Worm (Caenorhabditis elegans) whole organism, dauer: ENCODE results near the gene Y57G7A.1.
"Not testable (repeated sequence)": the region's sequence is repeated elsewhere in the genome, so short reads cannot be mapped to it uniquely, and the experiment has no call there.

Experiments
- unc-62 ChIP-seq: sonication (generic microtip); optimal IDR thresholded peaks from 2 replicates; lab custom pipeline; 2017; ENCODE audit warnings: missing biosample characterization, missing genetic modification reagents, missing genetic modification characterization

Gene Y57G7A.1

DNA sequence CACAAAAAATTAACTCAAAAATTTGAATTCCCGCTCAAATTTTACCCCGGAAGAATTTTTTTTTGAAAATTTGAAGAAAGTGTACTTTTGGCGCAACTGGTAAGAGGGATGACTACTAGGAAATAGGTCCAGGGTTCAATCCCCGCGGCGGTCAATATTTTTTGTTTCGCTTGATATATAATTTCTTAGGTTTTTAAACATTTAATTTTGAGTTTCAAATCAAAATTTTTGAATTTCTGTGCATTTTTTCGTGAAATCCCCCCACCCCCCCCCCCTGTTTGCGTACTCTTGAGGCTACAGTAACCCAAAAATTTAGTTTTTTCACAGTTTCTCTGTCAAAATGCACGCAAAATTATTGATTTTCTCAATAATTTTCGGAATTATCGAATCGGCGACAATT, at the start of gene Y57G7A.1:
Gene Y57G7A.1, plus strand, starts transcription at position 301 of the 400 bp plus-strand sequence.
- no peak for TF ChIP-seq unc-62 (GFP tag; lab: Kevin White, UChicago)

DNA sequence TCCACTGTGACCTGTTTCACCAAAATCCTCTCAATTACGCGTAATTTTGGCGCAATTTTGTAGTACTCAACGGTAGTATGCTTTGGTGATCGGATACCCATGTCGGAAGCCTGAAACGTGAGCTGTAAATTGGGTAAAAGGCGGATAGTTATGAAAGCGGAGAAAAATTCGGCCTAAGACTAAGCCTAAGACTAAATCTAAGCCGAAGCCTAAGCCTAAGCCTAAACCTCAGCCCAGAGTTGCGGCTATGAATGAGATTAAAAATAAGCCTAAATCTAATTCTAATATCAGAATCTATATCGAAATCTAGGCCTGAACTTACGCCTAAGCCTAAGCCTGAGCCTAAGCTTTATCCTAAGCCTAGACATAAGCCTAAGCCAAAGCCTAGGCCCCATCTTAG, 46.0 kb upstream of the Y57G7A.1 start, which contains the start of gene lin-42:
Gene lin-42, minus strand, starts transcription at position 101 of the 400 bp plus-strand sequence.
- no peak for TF ChIP-seq unc-62 (GFP tag; lab: Kevin White, UChicago)

DNA sequence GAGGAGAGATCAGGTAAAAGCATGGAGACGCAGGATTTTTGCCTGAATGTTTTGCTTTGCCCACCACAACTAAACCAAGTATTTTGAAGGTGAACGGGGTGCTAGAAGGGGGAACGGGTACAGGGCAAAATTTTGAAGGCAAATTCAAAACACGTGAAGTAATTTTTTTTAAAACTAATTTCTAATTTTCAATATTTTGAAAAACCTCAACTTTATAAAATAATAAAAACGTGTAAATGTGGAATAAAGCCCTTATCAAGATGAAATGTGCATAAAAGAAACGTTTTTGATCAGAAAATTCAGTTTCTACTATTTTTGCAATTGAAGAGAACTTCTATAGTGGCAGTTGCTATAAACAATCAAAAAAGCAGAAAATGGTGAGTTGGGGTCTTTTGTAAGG, 42.6 kb upstream of the Y57G7A.1 start, which contains the start of gene clec-119:
Gene clec-119, plus strand, starts transcription at position 301 of the 400 bp plus-strand sequence.
- TF ChIP-seq unc-62 (GFP tag; lab: Kevin White, UChicago) = no peak

DNA sequence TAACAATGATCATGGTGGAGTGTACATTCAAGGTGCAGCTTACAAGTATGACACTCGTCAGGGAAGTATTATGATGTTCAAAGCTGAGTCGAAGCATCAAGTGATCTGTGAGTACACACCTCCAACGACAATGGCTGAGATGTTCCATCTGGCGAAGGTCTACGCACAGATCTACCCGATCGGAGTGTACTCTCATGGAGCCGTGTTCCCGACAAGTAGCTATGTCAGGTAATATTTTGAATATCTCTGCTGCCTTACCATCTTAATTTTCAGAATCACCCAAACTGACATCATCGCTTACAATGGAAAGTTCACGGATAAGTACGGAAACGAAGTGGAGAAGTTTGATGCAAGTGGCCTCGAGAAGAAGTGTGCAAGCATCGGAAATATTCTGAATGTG, 41.5 kb upstream of the Y57G7A.1 start:
- TF ChIP-seq unc-62 (GFP tag; lab: Kevin White, UChicago) = no peak

DNA sequence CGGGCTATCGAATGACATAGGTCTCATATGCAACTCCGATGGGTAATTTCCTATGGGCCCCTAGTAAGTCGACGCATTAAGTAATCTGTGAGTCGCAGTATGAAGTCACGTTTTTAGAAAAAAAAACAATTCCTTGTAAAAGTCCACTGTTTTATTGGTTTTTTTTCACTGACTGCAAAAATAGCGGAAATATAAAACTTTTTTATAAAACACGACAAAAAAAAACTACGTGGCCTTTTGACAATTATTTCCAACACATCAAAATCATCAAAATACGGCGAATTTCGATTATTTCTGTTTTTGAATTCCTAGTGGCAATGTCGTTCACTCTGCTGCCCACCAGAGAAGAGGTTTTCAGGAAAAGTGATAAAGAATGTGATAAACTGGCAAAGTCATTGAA, 39.6 kb upstream of the Y57G7A.1 start, which contains the start of gene clpr-2:
Gene clpr-2, plus strand, starts transcription at position 301 of the 400 bp plus-strand sequence.
- TF ChIP-seq unc-62 (GFP tag; lab: Kevin White, UChicago) = no peak

DNA sequence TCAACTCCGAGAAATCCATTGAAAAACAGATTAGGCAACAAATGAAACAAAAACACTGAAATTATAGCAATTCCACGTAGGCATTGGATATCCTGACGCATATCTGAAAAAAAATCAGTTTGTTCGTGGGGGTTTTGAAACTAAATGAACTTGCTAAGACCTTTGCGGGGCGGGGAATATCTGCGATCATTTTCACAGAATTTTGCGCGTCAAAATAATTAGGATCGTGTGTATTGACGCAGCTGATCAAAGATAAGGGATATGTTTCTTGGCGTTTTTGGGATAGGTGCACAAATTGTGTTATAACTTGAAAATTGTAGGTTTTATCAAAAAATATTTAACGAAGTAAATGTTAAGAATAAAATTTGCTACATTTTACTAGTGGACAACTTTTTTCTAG, 31.5 kb upstream of the Y57G7A.1 start, which contains the start of gene oac-30:
Gene oac-30, minus strand, starts transcription at position 101 of the 400 bp plus-strand sequence.
- no peak for TF ChIP-seq unc-62 (GFP tag; lab: Kevin White, UChicago)

DNA sequence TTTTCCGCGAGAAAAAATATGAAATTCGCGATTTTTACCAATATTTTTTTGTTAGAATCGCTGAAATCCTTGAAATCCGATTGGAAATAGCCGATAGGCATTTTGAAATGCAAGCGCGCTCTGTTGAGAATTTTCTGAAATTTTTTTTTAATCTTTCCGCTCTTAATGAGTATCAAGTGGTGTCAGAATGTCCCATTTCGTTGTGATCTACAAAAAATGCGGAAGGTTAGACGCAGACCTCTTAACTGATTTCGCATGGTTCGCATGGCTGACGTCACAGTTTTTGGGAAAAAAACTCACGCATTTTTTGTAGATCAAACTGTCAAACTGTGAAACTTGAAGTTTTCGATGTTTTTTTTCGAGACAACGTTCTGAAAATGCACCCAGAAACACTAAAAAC, 26.5 kb upstream of the Y57G7A.1 start, which contains the start of gene srw-66:
Gene srw-66, minus strand, starts transcription at position 101 of the 400 bp plus-strand sequence.
- TF ChIP-seq unc-62 (GFP tag; lab: Kevin White, UChicago) = no peak

DNA sequence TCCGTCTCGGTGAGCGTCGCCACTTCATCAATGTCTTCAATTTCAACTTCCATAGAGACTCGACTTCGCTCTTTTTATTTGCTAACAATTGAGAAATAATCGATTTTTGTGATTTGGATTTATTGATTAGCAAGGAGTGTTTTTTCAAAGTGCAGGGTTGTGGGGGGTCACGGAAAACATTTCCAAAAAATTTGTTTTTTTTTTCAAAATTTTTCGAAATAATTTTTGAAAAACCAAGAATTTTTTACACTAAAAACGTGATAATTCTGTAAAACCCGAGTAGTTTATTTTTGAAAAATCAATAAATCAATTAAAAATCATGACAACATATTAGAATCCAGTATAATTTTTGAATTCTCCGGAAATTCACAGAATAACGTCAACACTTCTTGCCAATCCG, 22.8 kb upstream of the Y57G7A.1 start, which contains the start of gene Y57G7A.5:
Gene Y57G7A.5, minus strand, starts transcription at position 101 of the 400 bp plus-strand sequence.
- TF ChIP-seq unc-62 (GFP tag; lab: Kevin White, UChicago) = no peak

DNA sequence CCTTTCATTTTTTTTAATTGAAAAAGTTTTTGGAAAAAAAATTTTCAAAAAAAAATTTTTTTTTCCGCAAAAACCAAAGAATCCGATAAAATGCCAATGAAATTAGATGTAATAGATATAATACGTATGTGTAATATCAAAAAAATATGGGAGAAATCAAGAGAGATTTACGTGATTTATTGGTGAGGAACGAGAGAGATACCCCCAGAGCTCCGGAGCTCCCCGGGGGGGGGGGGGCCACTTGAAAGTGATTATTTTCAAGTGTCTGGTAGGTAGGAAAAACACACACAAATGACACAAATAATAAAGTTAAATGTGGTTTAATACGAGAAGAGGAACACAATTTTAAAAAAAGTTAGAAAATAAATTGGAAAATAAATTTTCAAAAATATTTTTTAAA, 21.5 kb upstream of the Y57G7A.1 start, which contains the start of gene Y57G7A.11:
Gene Y57G7A.11, minus strand, starts transcription at position 101 of the 400 bp plus-strand sequence.
- no peak for TF ChIP-seq unc-62 (GFP tag; lab: Kevin White, UChicago)

DNA sequence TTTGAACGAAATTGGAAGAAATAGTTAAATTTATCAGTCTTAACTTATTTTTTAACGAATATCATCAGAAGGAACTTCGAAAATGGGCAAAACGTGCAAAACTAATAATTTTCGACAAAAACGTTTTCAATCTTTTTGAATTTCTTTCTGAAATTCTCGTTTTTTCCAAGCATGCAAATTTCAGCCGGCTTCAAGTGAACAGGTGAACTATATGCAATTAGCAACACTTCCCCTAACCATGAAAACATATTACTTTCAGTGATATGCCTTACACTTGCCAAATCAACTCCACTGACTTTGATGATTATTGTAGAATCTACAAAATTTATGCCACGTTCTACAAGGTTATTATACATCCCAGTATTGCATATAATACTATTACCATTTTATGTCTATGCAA, 19.9 kb upstream of the Y57G7A.1 start, which contains the start of gene srz-63:
Gene srz-63, plus strand, starts transcription at position 301 of the 400 bp plus-strand sequence.
- not testable (repeated sequence) for TF ChIP-seq unc-62 (GFP tag; lab: Kevin White, UChicago)

DNA sequence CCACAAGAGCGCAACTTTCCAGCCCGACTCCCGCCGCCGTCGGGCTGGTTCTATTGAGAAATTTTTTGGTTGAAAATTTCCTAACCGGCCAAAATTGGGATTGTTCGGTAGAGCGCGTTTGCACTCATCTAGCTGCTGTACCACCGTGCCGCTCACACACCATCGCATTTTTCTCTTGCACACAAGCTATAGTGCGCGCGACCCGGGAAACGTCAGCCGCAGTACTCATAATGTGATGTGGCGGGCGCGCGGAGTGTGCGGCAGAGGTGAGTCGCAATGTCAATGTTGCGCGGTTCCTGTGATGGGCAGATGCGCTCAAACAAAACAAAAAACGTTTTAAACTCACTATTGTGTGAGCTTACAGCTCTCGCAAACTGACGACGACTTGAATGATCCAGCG, 13.3 kb upstream of the Y57G7A.1 start:
- TF ChIP-seq unc-62 (GFP tag; lab: Kevin White, UChicago) = no peak

DNA sequence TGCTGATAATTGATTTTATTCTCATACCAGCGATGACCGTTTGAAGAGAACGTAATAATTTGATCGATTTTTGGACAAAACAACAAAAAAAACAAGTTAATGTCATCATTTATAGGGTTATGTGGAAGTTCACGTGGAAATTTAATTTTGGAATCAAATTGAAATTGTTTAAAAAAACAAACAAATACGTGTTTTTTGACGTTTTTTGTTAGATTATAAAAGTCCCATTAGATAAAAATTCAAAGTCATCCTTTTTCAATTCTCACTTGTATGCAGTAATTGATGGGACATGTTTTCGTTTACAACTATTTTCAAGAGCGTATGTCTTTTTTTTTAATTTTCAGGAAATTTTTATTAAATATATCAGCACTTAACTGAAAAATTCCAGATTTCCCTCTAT, 12.8 kb upstream of the Y57G7A.1 start, which contains the start of the genes Y57G7A.6 and Y57G7A.3:
Gene Y57G7A.6, minus strand, starts transcription at position 101 of the 400 bp plus-strand sequence.
Gene Y57G7A.3, plus strand, starts transcription at position 269 of the 400 bp plus-strand sequence.
- TF ChIP-seq unc-62 (GFP tag; lab: Kevin White, UChicago) = no peak

DNA sequence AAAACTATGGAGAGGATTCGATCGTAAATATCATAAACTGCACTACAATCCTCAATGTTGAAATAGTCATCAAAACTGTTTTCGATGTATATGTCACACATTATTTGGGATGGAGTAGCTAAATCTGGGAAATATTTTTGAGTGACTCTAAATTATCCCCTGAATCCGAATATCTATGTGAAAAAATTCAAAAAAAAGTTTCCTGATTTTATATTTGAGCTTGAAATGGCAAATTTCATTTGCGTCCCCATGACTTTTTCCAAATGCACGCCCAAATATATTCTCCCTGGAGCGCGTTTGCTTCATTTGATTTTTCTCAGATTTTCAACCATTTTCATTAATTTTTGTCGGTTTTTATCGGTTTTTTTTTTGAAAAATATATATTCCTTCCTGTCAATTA, 5.1 kb upstream of the Y57G7A.1 start, which contains the start of gene srz-64:
Gene srz-64, minus strand, starts transcription at position 101 of the 400 bp plus-strand sequence.
- TF ChIP-seq unc-62 (GFP tag; lab: Kevin White, UChicago) = no peak

DNA sequence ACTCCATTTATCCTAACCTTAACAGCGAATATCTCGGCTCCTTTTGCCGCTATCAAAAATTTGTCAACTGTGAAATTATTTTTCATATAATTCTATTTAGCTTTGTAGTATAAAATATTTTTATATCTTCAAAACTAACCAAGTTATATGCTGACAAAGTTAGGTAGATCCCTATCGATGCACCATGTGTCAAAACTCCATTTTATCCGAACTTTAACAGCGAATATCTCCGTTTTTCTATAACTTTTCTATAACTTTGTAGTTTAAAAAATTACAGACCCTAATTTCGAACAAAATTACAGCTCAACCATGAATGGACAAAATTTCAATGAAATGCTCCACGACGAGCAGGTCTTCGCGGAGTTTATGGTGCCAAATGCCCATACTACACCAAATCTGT, 2.5 kb upstream of the Y57G7A.1 start, which contains the start of gene Y57G7A.2:
Gene Y57G7A.2, plus strand, starts transcription at position 301 of the 400 bp plus-strand sequence.
- no peak for TF ChIP-seq unc-62 (GFP tag; lab: Kevin White, UChicago)

DNA sequence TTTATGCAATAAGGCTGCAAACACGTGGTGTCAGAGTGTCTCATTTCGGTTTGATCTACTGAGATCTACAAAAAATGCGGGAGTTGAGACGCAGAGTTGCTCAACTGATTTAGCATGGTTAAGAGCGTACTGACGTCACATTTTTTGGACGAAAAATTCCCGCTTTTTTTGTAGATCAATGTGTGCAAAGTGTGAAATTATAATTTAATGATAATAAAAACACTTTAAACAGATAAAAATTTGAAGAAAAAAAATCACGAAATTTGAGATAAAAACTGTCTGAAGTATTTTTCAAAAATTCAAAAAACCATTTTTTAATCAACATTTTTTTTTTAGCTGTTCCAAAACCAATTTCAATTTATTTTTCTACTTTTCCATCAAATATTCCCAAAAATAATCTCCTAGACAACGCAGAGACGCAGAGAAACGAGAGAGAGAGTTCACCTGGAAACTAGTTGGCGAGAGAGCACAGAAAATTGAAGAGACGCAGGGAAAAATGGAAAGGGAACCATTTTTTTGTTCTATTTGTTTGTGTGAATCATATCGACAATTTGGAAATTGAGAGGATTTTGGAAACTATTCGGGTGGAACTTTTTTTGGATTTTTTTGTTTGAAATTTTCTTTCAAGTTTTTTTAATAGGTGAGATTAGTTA, 1.1 kb upstream of the Y57G7A.1 start:
- no peak for TF ChIP-seq unc-62 (GFP tag; lab: Kevin White, UChicago)

DNA sequence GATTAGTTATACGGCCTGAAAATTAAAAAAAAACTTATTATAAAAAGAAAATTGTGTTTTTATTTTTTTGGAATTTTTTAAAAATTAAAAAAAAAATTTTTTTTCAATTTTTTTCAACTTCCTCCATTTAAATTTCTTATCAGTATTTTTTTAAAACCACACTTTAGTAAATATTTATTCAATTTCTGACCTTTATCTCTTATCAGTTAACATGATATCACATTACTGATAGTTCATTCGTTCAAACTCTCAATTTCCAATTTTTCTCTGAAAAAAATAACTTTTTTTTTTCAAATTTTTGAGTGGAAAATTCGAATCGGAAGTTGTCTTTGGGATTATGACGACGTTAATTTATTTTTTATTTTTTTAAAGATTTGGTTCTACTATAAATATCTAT, 574 bp upstream of the Y57G7A.1 start:
- TF ChIP-seq unc-62 (GFP tag; lab: Kevin White, UChicago) = no peak
